Fruit fly (Drosophila melanogaster): ENCODE data around the gene CG32576.

The CG32576 gene

dm6 chrX:16281305-16281704 is 7.0 kb downstream of the CG32576 start:
- TF ChIP-seq CTCF (optimal IDR thresholded peaks at IDR 0.05) (no peak), CG8478 (optimal IDR thresholded peaks at IDR 0.05) (no peak)

dm6 chrX:16279340-16279941 is 8.9 kb downstream of the CG32576 start:
- no peak for TF ChIP-seq CTCF (optimal IDR thresholded peaks at IDR 0.05)
- TF ChIP-seq CG8478 (optimal IDR thresholded peaks at IDR 0.05) = no peak

- TF ChIP-seq CTCF (optimal IDR thresholded peaks at IDR 0.05) = no peak
- TF ChIP-seq CG8478 (optimal IDR thresholded peaks at IDR 0.05) = no peak
Measured at dm6 chrX:16278783-16279182, 9.6 kb downstream of the CG32576 start.

dm6 chrX:16277878-16278506 is 10.3 kb downstream of the CG32576 start, which contains the start of gene eas:
TSS of gene eas (plus strand) at chrX:16278328.
- peak; percentile 20 to 36 for TF ChIP-seq CTCF (optimal IDR thresholded peaks at IDR 0.05)
- TF ChIP-seq CG8478 (optimal IDR thresholded peaks at IDR 0.05) = no peak

- no peak for TF ChIP-seq CTCF (optimal IDR thresholded peaks at IDR 0.05)
- no peak for TF ChIP-seq CG8478 (optimal IDR thresholded peaks at IDR 0.05)
Measured at dm6 chrX:16275854-16276338, 12.4 kb downstream of the CG32576 start, which contains the start of the genes kat80 and Prosalpha4. TSS of gene kat80 (minus strand) at chrX:16276180. TSS of gene Prosalpha4 (plus strand) at chrX:16276270.

dm6 chrX:16275168-16275853 is 13.0 kb downstream of the CG32576 start:
- TF ChIP-seq CG8478 (optimal IDR thresholded peaks at IDR 0.05) (no peak), CTCF (optimal IDR thresholded peaks at IDR 0.05) (no peak)

dm6 chrX:16270795-16271194 is 17.5 kb downstream of the CG32576 start, which contains the start of gene Mfe2:
TSS of gene Mfe2 (plus strand) at chrX:16270951.
- TF ChIP-seq CTCF (optimal IDR thresholded peaks at IDR 0.05) = peak; percentile 71 to 77
- no peak for TF ChIP-seq CG8478 (optimal IDR thresholded peaks at IDR 0.05)

dm6 chrX:16266437-16266836 is 21.9 kb downstream of the CG32576 start, which contains the start of gene CG12507:
TSS of gene CG12507 (minus strand) at chrX:16266537.
- no peak for TF ChIP-seq CG8478 (optimal IDR thresholded peaks at IDR 0.05)
- no peak for TF ChIP-seq CTCF (optimal IDR thresholded peaks at IDR 0.05)

- TF ChIP-seq CTCF (optimal IDR thresholded peaks at IDR 0.05) (no peak), CG8478 (optimal IDR thresholded peaks at IDR 0.05) (no peak)
Measured at dm6 chrX:16263415-16263814, 24.9 kb downstream of the CG32576 start.

dm6 chrX:16244731-16245130 is 43.6 kb downstream of the CG32576 start:
- no peak for TF ChIP-seq CG8478 (optimal IDR thresholded peaks at IDR 0.05)
- peak; percentile 93 to 95 for TF ChIP-seq CTCF (optimal IDR thresholded peaks at IDR 0.05)

dm6 chrX:16243989-16244388 is 44.3 kb downstream of the CG32576 start:
- TF ChIP-seq CG8478 (optimal IDR thresholded peaks at IDR 0.05) (no peak), CTCF (optimal IDR thresholded peaks at IDR 0.05) (no peak)

dm6 chrX:16241831-16242451 is 46.4 kb downstream of the CG32576 start:
- no peak for TF ChIP-seq CG8478 (optimal IDR thresholded peaks at IDR 0.05)
- TF ChIP-seq CTCF (optimal IDR thresholded peaks at IDR 0.05) = no peak

Measured in S2 (cell line).